Fruit fly (Drosophila melanogaster): ENCODE data around the gene ncd.
A peak's percentile ranks its signal among the peaks of the same experiment; 100 is the strongest.

The ncd gene

dm6 chr3R:29802753-29803313, 4.1 kb downstream of the ncd start, which contains the start of the genes Etfb and CG7789 (continued):
- TF ChIP-seq PHDP (tag; optimal IDR thresholded peaks at IDR 0.05) (no peak), CG3281 (GFP tag; optimal IDR thresholded peaks at IDR 0.05) (no peak), Mrtf (GFP tag; IDR thresholded peaks at IDR 0.05) (peak; percentile 61; the same call in 2 of the 3 replicates), CG2129 (GFP tag; IDR thresholded peaks at IDR 0.05; ENCODE audit: partially characterized antibody) (peak; percentile 81), CG16815 (GFP tag; optimal IDR thresholded peaks at IDR 0.05) (peak; percentile 59), grau (tag; optimal IDR thresholded peaks at IDR 0.05) (peak; percentile 76), B-H1 (GFP tag; IDR thresholded peaks at IDR 0.05) (peak; percentile 40; the same call in 2 of the 3 replicates), Dip2 (GFP tag; IDR thresholded peaks at IDR 0.05) (peak; percentile 29; the same call in 1 of the 2 replicates), knrl (GFP tag; IDR thresholded peaks at IDR 0.05; ENCODE audit: partially characterized antibody) (peak; percentile 85), CG31441 (GFP tag; IDR thresholded peaks at IDR 0.05) (no peak), Dbx (GFP tag; IDR thresholded peaks at IDR 0.05) (peak; percentile 80), Eip74EF (GFP tag; optimal IDR thresholded peaks at IDR 0.05) (no peak), Oli (tag; optimal IDR thresholded peaks at IDR 0.05) (peak; percentile 62), bsh (GFP tag; optimal IDR thresholded peaks at IDR 0.05) (peak; percentile 67 to 96), kah (GFP tag; optimal IDR thresholded peaks at IDR 0.05) (peak; percentile 44), sqz (GFP tag; optimal IDR thresholded peaks at IDR 0.05) (no peak), fd96Cb (tag; optimal IDR thresholded peaks at IDR 0.05) (no peak), bowl (GFP tag; IDR thresholded peaks at IDR 0.05) (peak; percentile 37; the same call in 1 of the 2 replicates), prd (optimal IDR thresholded peaks at IDR 0.05) (no peak), prd (GFP tag; IDR thresholded peaks at IDR 0.05) (peak; percentile 80), Ada2b (GFP tag; IDR thresholded peaks at IDR 0.05) (peak; percentile 73), Rfx (GFP tag; IDR thresholded peaks at IDR 0.05) (peak; percentile 81), CG4328 (GFP tag; optimal IDR thresholded peaks at IDR 0.05) (peak; percentile 68), bab2 (GFP tag; optimal IDR thresholded peaks at IDR 0.05) (peak; percentile 78), CG9876 (GFP tag; optimal IDR thresholded peaks at IDR 0.05) (peak; percentile 37), MESR4 (GFP tag; optimal IDR thresholded peaks at IDR 0.05) (peak; percentile 64), CG12071 (GFP tag; optimal IDR thresholded peaks at IDR 0.05) (no peak), gcm (GFP tag; optimal IDR thresholded peaks at IDR 0.05) (no peak), slbo (GFP tag; IDR thresholded peaks at IDR 0.05) (peak; percentile 90), az2 (GFP tag; optimal IDR thresholded peaks at IDR 0.05) (peak; percentile 65), BtbVII (GFP tag; optimal IDR thresholded peaks at IDR 0.05) (no peak), vnd (GFP tag; IDR thresholded peaks at IDR 0.05; ENCODE audit: partially characterized antibody) (peak; percentile 76), CG3847 (GFP tag; IDR thresholded peaks at IDR 0.05) (peak; percentile 94), HmgD (GFP tag; optimal IDR thresholded peaks at IDR 0.05) (peak; percentile 69), tin (GFP tag; optimal IDR thresholded peaks at IDR 0.05) (peak; percentile 68), schlank (tag; optimal IDR thresholded peaks at IDR 0.05) (peak; percentile 72), Awh (GFP tag; IDR thresholded peaks at IDR 0.05) (peak; percentile 58), tap (tag; optimal IDR thresholded peaks at IDR 0.05) (no peak), NK7.1 (GFP tag; optimal IDR thresholded peaks at IDR 0.05) (peak; percentile 55), gsb-n (tag; optimal IDR thresholded peaks at IDR 0.05) (no peak), Usf (GFP tag; optimal IDR thresholded peaks at IDR 0.05) (peak; percentile 32), CkIIα-i1 (GFP tag; IDR thresholded peaks at IDR 0.05) (no peak), nmo (GFP tag; optimal IDR thresholded peaks at IDR 0.05) (peak; percentile 84), seq (GFP tag; IDR thresholded peaks at IDR 0.05) (peak; percentile 50), Hr39 (optimal IDR thresholded peaks at IDR 0.05) (no peak), wek (GFP tag; optimal IDR thresholded peaks at IDR 0.05) (peak; percentile 5), en (GFP tag; optimal IDR thresholded peaks at IDR 0.05) (no peak), Doc2 (GFP tag; IDR thresholded peaks at IDR 0.05) (no peak), CG2889 (GFP tag; IDR thresholded peaks at IDR 0.05) (peak; percentile 54; the same call in 1 of the 3 replicates), stwl (tag; optimal IDR thresholded peaks at IDR 0.05) (peak; percentile 11), Aef1 (GFP tag; IDR thresholded peaks at IDR 0.05) (peak; percentile 71)

Data from whole organism, embryonic.